Worm (Caenorhabditis elegans) whole organism, young adult: ENCODE measurements around the gene F48C5.2.
A peak's percentile ranks its signal among the peaks of the same experiment; 100 is the strongest.

Source experiments
- B0035.1 ChIP-seq: sonication (generic microtip); optimal IDR thresholded peaks from 2 replicates; lab custom pipeline; 2016; ENCODE audit warnings: missing genetic modification characterization, mild to moderate bottlenecking, missing compliant biosample characterization, missing genotype, missing genetic modification reagents
- D2030.7 ChIP-seq: fragments of 200-800 bp; sonication (Bioruptor generic); IDR thresholded peaks from 2 replicates; pipeline ENCODE4 v1.3.6; 2022; ENCODE audit warnings: missing genetic modification reagents, missing genetic modification characterization, missing compliant biosample characterization
- F10E7.11 ChIP-seq: sonication (generic microtip); optimal IDR thresholded peaks from 2 replicates; lab custom pipeline; 2017; ENCODE audit warnings: mild to moderate bottlenecking, missing genetic modification characterization, moderate library complexity, missing compliant biosample characterization
- F55B11.4 ChIP-seq: sonication (generic microtip); optimal IDR thresholded peaks from 2 replicates; lab custom pipeline; 2016; ENCODE audit warnings: missing compliant biosample characterization, missing genetic modification characterization, borderline replicate concordance; ENCODE audit not compliant: insufficient read depth
- F57A8.1 ChIP-seq: fragments of 200-800 bp; sonication (Bioruptor generic); optimal IDR thresholded peaks from 2 replicates; lab custom pipeline; 2018; ENCODE audit warnings: mild to moderate bottlenecking, missing genetic modification characterization, moderate library complexity, missing compliant biosample characterization
- K12H6.12 ChIP-seq: fragments of 200-800 bp; sonication (Bioruptor generic); optimal IDR thresholded peaks from 2 replicates; lab custom pipeline; 2018; ENCODE audit warnings: mild to moderate bottlenecking, missing genetic modification characterization, missing compliant biosample characterization
- T26A5.8 ChIP-seq: sonication (generic microtip); optimal IDR thresholded peaks from 2 replicates; lab custom pipeline; 2016; ENCODE audit warnings: missing genetic modification characterization, missing compliant biosample characterization
- akir-1 ChIP-seq: fragments of 200-800 bp; sonication (Bioruptor generic); optimal IDR thresholded peaks from 2 replicates; lab custom pipeline; 2018; ENCODE audit warnings: mild to moderate bottlenecking, missing genetic modification characterization, moderate library complexity, missing compliant biosample characterization
- aptf-2 ChIP-seq: fragments of 200-800 bp; sonication (Bioruptor generic); conservative IDR thresholded peaks from 2 replicates; pipeline ENCODE4 v1.3.6; 2022; ENCODE audit warnings: missing genetic modification reagents, missing genetic modification characterization, missing compliant biosample characterization
- atf-7 ChIP-seq: sonication (generic microtip); optimal IDR thresholded peaks from 2 replicates; lab custom pipeline; 2017; ENCODE audit warnings: mild to moderate bottlenecking, missing genetic modification characterization, missing compliant biosample characterization
- attf-3 ChIP-seq: fragments of 200-800 bp; sonication (Bioruptor generic); conservative IDR thresholded peaks from 2 replicates; pipeline ENCODE4 v1.3.6; 2022; ENCODE audit warnings: missing genetic modification reagents, missing genetic modification characterization, missing compliant biosample characterization
- ceh-27 ChIP-seq: fragments of 200-800 bp; sonication (Bioruptor generic); optimal IDR thresholded peaks from 2 replicates; lab custom pipeline; 2018; ENCODE audit warnings: mild to moderate bottlenecking, missing genetic modification characterization, moderate library complexity, missing compliant biosample characterization
- ceh-79 ChIP-seq: sonication (generic microtip); optimal IDR thresholded peaks from 2 replicates; lab custom pipeline; 2017; ENCODE audit warnings: mild to moderate bottlenecking, missing genetic modification characterization, missing compliant biosample characterization
- chd-7 ChIP-seq: sonication (generic microtip); optimal IDR thresholded peaks from 2 replicates; lab custom pipeline; 2016; ENCODE audit warnings: mild to moderate bottlenecking, missing genetic modification characterization, moderate library complexity, missing compliant biosample characterization
- die-1 ChIP-seq: sonication (generic microtip); optimal IDR thresholded peaks from 2 replicates; lab custom pipeline; 2016; ENCODE audit warnings: missing genotype, mild to moderate bottlenecking, missing genetic modification characterization, missing compliant biosample characterization
- dpff-1 ChIP-seq: sonication (generic microtip); optimal IDR thresholded peaks from 2 replicates; lab custom pipeline; 2017; ENCODE audit warnings: mild to moderate bottlenecking, missing genetic modification characterization, missing compliant biosample characterization
- gei-17 ChIP-seq: fragments of 200-800 bp; sonication (Bioruptor generic); optimal IDR thresholded peaks from 2 replicates; lab custom pipeline; 2018; ENCODE audit warnings: mild to moderate bottlenecking, missing genetic modification characterization, missing compliant biosample characterization
- him-1 ChIP-seq: sonication (generic microtip); optimal IDR thresholded peaks from 2 replicates; lab custom pipeline; 2016; ENCODE audit warnings: missing genotype, missing genetic modification reagents, missing genetic modification characterization, missing compliant biosample characterization
- hmg-1.2 ChIP-seq: fragments of 200-800 bp; sonication (Bioruptor generic); IDR thresholded peaks from 2 replicates; pipeline ENCODE4 v1.3.6; 2022; ENCODE audit warnings: missing genetic modification reagents, missing genetic modification characterization, missing compliant biosample characterization
- lin-26 ChIP-seq: fragments of 200-800 bp; sonication (Bioruptor generic); IDR thresholded peaks from 2 replicates; pipeline ENCODE4 v1.3.6; 2022; ENCODE audit warnings: missing genetic modification reagents, missing genetic modification characterization, missing compliant biosample characterization
- lin-35 ChIP-seq, 3 experiments: fragments of 150-350 bp in 2 of 3; sonication (generic microtip) in 1 of 3; optimal IDR thresholded peaks; 2 replicates each; lab custom pipeline; 2014 to 2018; ENCODE audit warnings: missing biosample characterization in 3 of 3, missing genetic modification characterization in 3 of 3, missing genetic modification reagents in 3 of 3
- lir-1 ChIP-seq: fragments of 200-800 bp; sonication (Bioruptor generic); conservative IDR thresholded peaks from 2 replicates; pipeline ENCODE4 v1.3.6; 2022; ENCODE audit warnings: missing genetic modification reagents, missing genetic modification characterization, missing compliant biosample characterization
- mes-4 ChIP-seq: sonication (generic microtip); optimal IDR thresholded peaks from 2 replicates; lab custom pipeline; 2016; ENCODE audit warnings: missing genotype, missing genetic modification characterization, missing compliant biosample characterization
- nfya-2 ChIP-seq: fragments of 200-800 bp; sonication (Bioruptor generic); IDR thresholded peaks from 2 replicates; pipeline ENCODE4 v1.3.6; 2022; ENCODE audit warnings: missing genetic modification reagents, missing genetic modification characterization, missing compliant biosample characterization
- nfyb-1 ChIP-seq: fragments of 200-800 bp; sonication (Bioruptor generic); IDR thresholded peaks from 2 replicates; pipeline ENCODE4 v1.3.6; 2022; ENCODE audit warnings: missing genetic modification reagents, missing genetic modification characterization, missing compliant biosample characterization
- nhr-90 ChIP-seq: sonication (generic microtip); optimal IDR thresholded peaks from 2 replicates; lab custom pipeline; 2016; ENCODE audit warnings: missing genotype, mild to moderate bottlenecking, missing genetic modification characterization, missing compliant biosample characterization
- pbrm-1 ChIP-seq: fragments of 200-800 bp; sonication (Bioruptor generic); IDR thresholded peaks from 2 replicates; pipeline ENCODE4 v1.3.6; 2022; ENCODE audit warnings: missing genetic modification reagents, missing genetic modification characterization, missing compliant biosample characterization
- rpc-1 ChIP-seq, 2 experiments: fragments of 150-350 bp in 1 of 2; sonication (generic microtip) in 1 of 2; optimal IDR thresholded peaks; 2 replicates each; lab custom pipeline; 2014 to 2018; ENCODE audit warnings: missing biosample characterization in 1 of 2, missing genetic modification characterization in 1 of 2, missing genetic modification reagents in 1 of 2, missing genotype in 1 of 2
- snpc-1.3 ChIP-seq: sonication (generic microtip); optimal IDR thresholded peaks from 2 replicates; lab custom pipeline; 2017; ENCODE audit warnings: missing genetic modification characterization, mild to moderate bottlenecking, missing compliant biosample characterization, antibody characterized with exemption, moderate library complexity, missing genotype, missing genetic modification reagents; ENCODE audit not compliant: insufficient read depth
- snpc-3.4 ChIP-seq: sonication (generic microtip); optimal IDR thresholded peaks from 2 replicates; lab custom pipeline; 2017; ENCODE audit warnings: missing genetic modification characterization, mild to moderate bottlenecking, missing compliant biosample characterization, antibody characterized with exemption, moderate library complexity, missing genotype, missing genetic modification reagents
- sptf-2 ChIP-seq: fragments of 200-800 bp; sonication (Bioruptor generic); optimal IDR thresholded peaks from 2 replicates; lab custom pipeline; 2018; ENCODE audit warnings: mild to moderate bottlenecking, missing genetic modification characterization, missing compliant biosample characterization
- ztf-25 ChIP-seq: fragments of 200-800 bp; sonication (Bioruptor generic); IDR thresholded peaks from 2 replicates; pipeline ENCODE4 v1.3.6; 2022; ENCODE audit warnings: missing genetic modification reagents, missing genetic modification characterization, missing compliant biosample characterization
- ztf-26 ChIP-seq: sonication (generic microtip); optimal IDR thresholded peaks from 2 replicates; lab custom pipeline; 2017; ENCODE audit warnings: missing genetic modification characterization, missing compliant biosample characterization
- ztf-3 ChIP-seq: fragments of 200-800 bp; sonication (Bioruptor generic); optimal IDR thresholded peaks from 2 replicates; lab custom pipeline; 2018; ENCODE audit warnings: mild to moderate bottlenecking, missing genetic modification characterization, missing compliant biosample characterization

F48C5.2 gene

ce11 chrX:11477748-11478147 is 23.6 kb upstream of the F48C5.2 start:
- TF ChIP-seq die-1 (tag; lab: Kevin White, UChicago) = no peak
- no peak for TF ChIP-seq F55B11.4
- no peak for TF ChIP-seq K12H6.12 (tag; lab: Kevin White, UChicago)
- TF ChIP-seq F10E7.11 (tag; lab: Kevin White, UChicago) = no peak
- no peak for TF ChIP-seq lir-1
- TF ChIP-seq dpff-1 (tag; lab: Kevin White, UChicago) = no peak
- TF ChIP-seq ztf-26 (tag; lab: Kevin White, UChicago) = no peak
- TF ChIP-seq chd-7 (tag; lab: Kevin White, UChicago) = no peak
- TF ChIP-seq atf-7 (tag; lab: Kevin White, UChicago) = no peak
- no peak for TF ChIP-seq aptf-2 (GFP tag; lab: Robert Waterston, UW)
- TF ChIP-seq gei-17 (GFP tag; lab: Kevin White, UChicago) = no peak
- no peak for TF ChIP-seq T26A5.8 (tag; lab: Kevin White, UChicago)

ce11 chrX:11475780-11476179 is 21.6 kb upstream of the F48C5.2 start:
- no peak for TF ChIP-seq lin-35 (GFP tag; optimal IDR thresholded peaks at IDR 0.05; lab: Kevin White, UChicago)
- TF ChIP-seq akir-1 = no peak
- no peak for TF ChIP-seq snpc-1.3 (tag; lab: Kevin White, UChicago)
- no peak for TF ChIP-seq ceh-27
- no peak for TF ChIP-seq D2030.7 (GFP tag; lab: Robert Waterston, UW)
- TF ChIP-seq B0035.1 (tag; lab: Kevin White, UChicago) = no peak
- TF ChIP-seq ztf-3 (GFP tag; lab: Kevin White, UChicago) = no peak
- no peak for TF ChIP-seq sptf-2 (GFP tag; lab: Kevin White, UChicago)
- TF ChIP-seq F57A8.1 = no peak
- no peak for TF ChIP-seq gei-17 (GFP tag; lab: Kevin White, UChicago)
- TF ChIP-seq nfya-2 (GFP tag; lab: Robert Waterston, UW) = no peak
- TF ChIP-seq mes-4 (tag; lab: Kevin White, UChicago) = no peak
- TF ChIP-seq hmg-1.2 (GFP tag; lab: Robert Waterston, UW) = no peak
- TF ChIP-seq pbrm-1 (GFP tag; lab: Robert Waterston, UW) = no peak
- TF ChIP-seq nhr-90 (tag; lab: Kevin White, UChicago) = no peak
- TF ChIP-seq attf-3 = no peak
- TF ChIP-seq, all 124 proteins: peak for 0

ce11 chrX:11474605-11475385 is 20.7 kb upstream of the F48C5.2 start:
- TF ChIP-seq ztf-25 (GFP tag; lab: Robert Waterston, UW) (no peak), him-1 (no peak), lin-26 (GFP tag; lab: Robert Waterston, UW) (no peak), rpc-1 (optimal IDR thresholded peaks at IDR 0.05; lab: Kevin White, UChicago) (no peak), rpc-1 (tag; optimal IDR thresholded peaks at IDR 0.05; lab: Kevin White, UChicago) (no peak), lin-35 (GFP tag; optimal IDR thresholded peaks at IDR 0.05; lab: Kevin White, UChicago) (peak in 1 of 3 experiments; percentile 12), ceh-79 (tag; lab: Kevin White, UChicago) (no peak), nfyb-1 (GFP tag; lab: Robert Waterston, UW) (no peak), snpc-3.4 (tag; lab: Kevin White, UChicago) (no peak)
- TF ChIP-seq, all 124 proteins: peak for 1
